Worm (Caenorhabditis elegans) whole organism, young adult: ENCODE measurements around the gene C14C6.8.

ENCODE experiments used
- chd-7 ChIP-seq: sonication (generic microtip); optimal IDR thresholded peaks from 2 replicates; lab custom pipeline; 2016; ENCODE audit warnings: mild to moderate bottlenecking, missing genetic modification characterization, moderate library complexity, missing compliant biosample characterization
- efl-1 ChIP-seq: fragments of 150-350 bp; optimal IDR thresholded peaks from 2 replicates; lab custom pipeline; 2014; ENCODE audit warnings: missing biosample characterization, missing genetic modification reagents, missing genetic modification characterization
- him-1 ChIP-seq: sonication (generic microtip); optimal IDR thresholded peaks from 2 replicates; lab custom pipeline; 2016; ENCODE audit warnings: missing genotype, missing genetic modification reagents, missing genetic modification characterization, missing compliant biosample characterization
- lin-40 ChIP-seq: sonication (generic microtip); optimal IDR thresholded peaks from 2 replicates; lab custom pipeline; 2016; ENCODE audit warnings: missing genetic modification characterization, mild to moderate bottlenecking, missing compliant biosample characterization, missing genotype, missing genetic modification reagents
- madf-3 ChIP-seq: fragments of 200-800 bp; sonication (Bioruptor generic); IDR thresholded peaks from 2 replicates; pipeline ENCODE4 v1.3.6; 2022; ENCODE audit warnings: missing genetic modification reagents, missing genetic modification characterization, missing compliant biosample characterization
- pbrm-1 ChIP-seq: fragments of 200-800 bp; sonication (Bioruptor generic); IDR thresholded peaks from 2 replicates; pipeline ENCODE4 v1.3.6; 2022; ENCODE audit warnings: missing genetic modification reagents, missing genetic modification characterization, missing compliant biosample characterization
- snpc-4 ChIP-seq, 5 experiments: fragments of 150-350 bp in 1 of 5; sonication (generic microtip) in 4 of 5; optimal IDR thresholded peaks; 2 replicates each; lab custom pipeline; 2014 to 2018; ENCODE audit warnings: missing genetic modification characterization in 5 of 5, missing biosample characterization in 3 of 5, antibody characterized with exemption in 2 of 5, mild to moderate bottlenecking in 2 of 5, missing compliant biosample characterization in 2 of 5, missing genotype in 2 of 5, moderate library complexity in 2 of 5, missing genetic modification reagents in 1 of 5

- TF ChIP-seq chd-7 (tag; lab: Kevin White, UChicago) = no peak
- TF ChIP-seq lin-40 = no peak
- no peak for TF ChIP-seq pbrm-1 (GFP tag; lab: Robert Waterston, UW)
- no peak for TF ChIP-seq efl-1 (GFP tag; lab: Kevin White, UChicago)
- no peak for TF ChIP-seq madf-3 (GFP tag; lab: Robert Waterston, UW)
- TF ChIP-seq him-1 (tag; lab: Kevin White, UChicago) = no peak
- TF ChIP-seq snpc-4 (GFP tag; optimal IDR thresholded peaks at IDR 0.05; lab: Kevin White, UChicago) = no peak
- TF ChIP-seq snpc-4 (tag; optimal IDR thresholded peaks at IDR 0.05; lab: Kevin White, UChicago) = no peak
Observed at ce11 chrV:553067-553466, at the start of gene C14C6.8.
